Worm (Caenorhabditis elegans): ENCODE results near the gene sdz-35.
A peak's percentile ranks its signal among the peaks of the same experiment; 100 is the strongest.
"Not testable (repeated sequence)": the region's sequence is repeated elsewhere in the genome, so short reads cannot be mapped to it uniquely, and the experiment has no call there.

Gene sdz-35

DNA sequence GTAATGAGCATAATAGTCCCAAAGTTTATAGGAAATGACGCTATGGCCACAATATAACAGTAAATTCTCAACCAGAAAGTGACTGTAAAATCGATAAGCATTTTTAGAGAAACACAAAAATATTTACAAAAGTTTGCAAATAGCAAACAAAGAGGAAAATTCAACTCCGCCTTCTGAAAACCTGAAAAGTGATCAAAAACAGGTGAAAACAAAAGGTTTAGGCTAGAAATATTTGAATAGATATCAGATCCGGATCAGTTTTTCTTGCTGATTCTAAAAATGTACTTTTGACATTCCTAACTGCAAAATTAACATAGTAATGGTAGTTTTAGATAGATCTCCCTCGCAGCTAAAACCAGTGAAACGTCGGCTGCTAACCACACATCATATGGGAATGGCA lies 9.6 kb downstream of the sdz-35 start, which contains the start of gene sri-51 (continued):
- no peak for TF ChIP-seq F37B4.10 (GFP tag; IDR thresholded peaks at IDR 0.05)
- no peak for TF ChIP-seq zfh-2 (GFP tag; conservative IDR thresholded peaks at IDR 0.05)
- no peak for TF ChIP-seq F22D6.2 (tag; optimal IDR thresholded peaks at IDR 0.05)
- TF ChIP-seq tbx-9 (tag; optimal IDR thresholded peaks at IDR 0.05; ENCODE audit: borderline replicate concordance) = no peak

ce11 chrII:3196966-3197365 lies 11.6 kb downstream of the sdz-35 start, which contains the start of gene gcy-15:
Gene gcy-15, minus strand, starts transcription at chrII:3197066.
- TF ChIP-seq Y95B8A.8 (GFP tag; IDR thresholded peaks at IDR 0.05) (no peak), cebp-1 (GFP tag; IDR thresholded peaks at IDR 0.05) (no peak), cebp-1 (tag; optimal IDR thresholded peaks at IDR 0.05) (no peak), dpff-1 (tag; optimal IDR thresholded peaks at IDR 0.05) (no peak)

DNA sequence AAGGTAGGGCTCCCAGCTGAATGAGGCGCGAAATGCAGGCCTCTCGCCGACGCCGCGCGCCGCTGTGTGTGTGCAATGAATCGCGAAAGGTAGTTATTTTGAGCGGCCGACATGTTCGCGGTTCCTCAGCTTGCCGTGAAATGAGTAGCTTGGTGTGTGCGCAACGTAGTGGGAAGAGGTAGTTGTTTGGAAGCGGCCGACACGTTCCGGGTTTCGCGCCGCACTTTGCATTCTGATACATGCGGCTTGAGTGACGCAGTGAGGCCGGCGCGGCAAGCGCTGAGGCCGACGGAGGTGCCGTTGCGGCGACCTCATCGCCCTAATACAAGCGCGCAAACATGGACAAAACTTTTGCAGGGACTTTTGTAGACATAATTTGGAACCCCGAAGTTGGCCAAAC lies 12.8 kb downstream of the sdz-35 start:
- TF ChIP-seq B0019.2 (GFP tag; conservative IDR thresholded peaks at IDR 0.05) (no peak), Y79H2A.3 (GFP tag; conservative IDR thresholded peaks at IDR 0.05) (no peak), zfh-2 (GFP tag; conservative IDR thresholded peaks at IDR 0.05) (peak; percentile 69; the same call in 1 of the 2 replicates), snpc-1.3 (tag; optimal IDR thresholded peaks at IDR 0.05; ENCODE audit: insufficient read depth) (no peak), rcor-1 (GFP tag; IDR thresholded peaks at IDR 0.05) (no peak), ztf-3 (GFP tag; optimal IDR thresholded peaks at IDR 0.05) (no peak), snpc-4 (GFP tag; optimal IDR thresholded peaks at IDR 0.05) (no peak), snpc-4 (tag; optimal IDR thresholded peaks at IDR 0.05) (peak in 1 of 4 experiments; percentile 68)

DNA sequence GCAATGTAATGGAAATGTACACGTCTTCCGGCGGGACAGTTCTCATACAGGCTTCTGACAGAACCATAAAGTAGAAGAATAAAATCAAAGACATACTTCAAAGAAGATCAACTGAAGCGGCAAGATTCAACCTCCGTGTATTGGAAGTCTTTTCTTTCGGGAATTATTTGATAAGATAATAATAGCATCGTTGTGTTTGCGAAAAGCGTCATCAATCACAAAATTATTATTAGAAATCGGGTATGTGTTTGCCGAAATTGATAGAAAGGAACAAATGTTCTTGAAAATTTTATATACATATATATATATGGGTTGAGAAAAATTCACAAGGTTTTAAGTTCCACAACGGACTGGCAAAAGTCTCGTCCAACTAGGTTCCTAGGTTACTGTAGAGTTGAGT lies 17.0 kb downstream of the sdz-35 start, which contains the start of gene Y27F2A.9:
Y27F2A.9 (minus strand) TSS at position 101 of the 400 bp plus-strand sequence.
- not testable (repeated sequence) for TF ChIP-seq ztf-25 (GFP tag; IDR thresholded peaks at IDR 0.05); athp-1 (tag; optimal IDR thresholded peaks at IDR 0.05); aptf-3 (GFP tag; IDR thresholded peaks at IDR 0.05)

DNA sequence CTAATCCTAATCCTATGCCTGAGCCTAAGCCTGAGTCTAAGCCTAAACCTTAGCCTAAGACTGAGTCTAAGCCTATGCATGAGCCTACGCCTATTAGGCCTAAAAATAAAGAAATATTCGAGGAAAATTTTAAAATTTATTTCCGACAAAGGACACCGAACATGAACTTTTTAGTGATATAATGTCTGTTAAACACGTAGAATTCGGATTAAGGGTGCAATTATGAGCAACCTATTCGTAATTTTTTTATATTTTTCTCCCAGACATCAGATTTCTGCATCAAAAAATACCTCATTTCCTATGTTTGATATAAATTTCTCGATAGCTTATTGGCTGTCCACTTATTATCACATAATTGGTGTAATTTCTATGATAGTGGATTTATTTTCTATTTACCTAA lies 19.5 kb downstream of the sdz-35 start, which contains the start of gene Y27F2A.11:
Y27F2A.11 (plus strand) TSS at position 301 of the 400 bp plus-strand sequence.
- TF ChIP-seq hlh-26 (GFP tag; conservative IDR thresholded peaks at IDR 0.05); aptf-3 (GFP tag; IDR thresholded peaks at IDR 0.05); mxl-1 (tag; optimal IDR thresholded peaks at IDR 0.05): not testable (repeated sequence)

DNA sequence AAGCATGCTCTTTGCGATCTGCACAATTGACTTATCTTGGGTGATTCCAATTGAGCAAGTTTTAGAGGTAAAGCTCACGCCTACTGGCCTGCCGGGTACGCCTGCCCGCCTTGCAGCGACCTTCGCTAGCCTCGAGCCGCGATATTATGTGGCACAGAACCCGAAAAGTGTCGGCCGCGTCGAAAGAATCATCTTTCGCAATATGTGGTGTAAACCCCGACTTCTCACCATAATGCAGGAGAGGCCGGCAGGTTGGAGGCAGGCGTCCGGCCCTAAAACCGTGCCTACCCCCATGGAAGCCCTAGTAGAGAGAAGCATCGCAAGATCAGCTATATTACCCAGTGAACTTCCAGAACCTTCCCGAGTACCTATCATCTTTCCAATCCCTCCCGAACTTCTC lies 22.7 kb downstream of the sdz-35 start:
- TF ChIP-seq zfh-2 (GFP tag; conservative IDR thresholded peaks at IDR 0.05) (peak; percentile 67), pha-4 (tag; optimal IDR thresholded peaks at IDR 0.05) (no peak), hsf-1 (GFP tag; IDR thresholded peaks at IDR 0.05) (no peak), let-526 (GFP tag; IDR thresholded peaks at IDR 0.05) (no peak), F23B12.7 (tag; optimal IDR thresholded peaks at IDR 0.05; ENCODE audit: insufficient read depth) (no peak)

ce11 chrII:3184858-3185257 lies 23.7 kb downstream of the sdz-35 start, which contains the start of gene sri-78:
Gene sri-78, plus strand, starts transcription at chrII:3185158.
- TF ChIP-seq ccch-3 (GFP tag; optimal IDR thresholded peaks at IDR 0.05); nhr-179 (tag; optimal IDR thresholded peaks at IDR 0.05); nhr-120 (GFP tag; IDR thresholded peaks at IDR 0.05): not testable (repeated sequence)
